Worm (Caenorhabditis elegans) whole organism, early embryonic: ENCODE results near the gene asp-2.

ENCODE experiments used
- F13C5.2 ChIP-seq: sonication (generic microtip); optimal IDR thresholded peaks from 2 replicates; lab custom pipeline; 2017; ENCODE audit warnings: mild to moderate bottlenecking, missing genetic modification characterization, inconsistent platforms, missing compliant biosample characterization
- aly-1 ChIP-seq: sonication (generic microtip); optimal IDR thresholded peaks from 2 replicates; lab custom pipeline; 2016; ENCODE audit warnings: missing genetic modification characterization, missing compliant biosample characterization
- ama-1 ChIP-seq: fragments of 150-350 bp; optimal IDR thresholded peaks from 2 replicates; lab custom pipeline; 2014
- ceh-13 ChIP-seq: fragments of 200-800 bp; sonication (Bioruptor generic); optimal IDR thresholded peaks from 2 replicates; lab custom pipeline; 2018; ENCODE audit warnings: mild to moderate bottlenecking, missing genetic modification characterization, missing compliant biosample characterization
- ceh-36 ChIP-seq: sonication (generic microtip); optimal IDR thresholded peaks from 2 replicates; lab custom pipeline; 2016; ENCODE audit warnings: missing genetic modification characterization, inconsistent platforms, missing compliant biosample characterization
- ets-7 ChIP-seq: sonication (generic microtip); optimal IDR thresholded peaks from 2 replicates; lab custom pipeline; 2016; ENCODE audit warnings: missing genotype, missing genetic modification characterization, missing compliant biosample characterization
- flt-1 ChIP-seq: fragments of 200-800 bp; sonication (Bioruptor generic); IDR thresholded peaks from 2 replicates; pipeline ENCODE4 v1.3.6; 2022; ENCODE audit warnings: missing genetic modification characterization, missing compliant biosample characterization
- hmg-4 ChIP-seq: fragments of 200-800 bp; sonication (Bioruptor generic); optimal IDR thresholded peaks from 2 replicates; lab custom pipeline; 2018; ENCODE audit warnings: mild to moderate bottlenecking, missing genetic modification characterization, missing compliant biosample characterization
- scrt-1 ChIP-seq: fragments of 200-800 bp; sonication (Bioruptor generic); IDR thresholded peaks from 2 replicates; pipeline ENCODE4 v1.3.6; 2022; ENCODE audit warnings: missing genetic modification characterization, missing compliant biosample characterization
- sea-1 ChIP-seq: fragments of 200-800 bp; sonication (Bioruptor generic); conservative IDR thresholded peaks from 2 replicates; pipeline ENCODE4 v1.3.6; 2022; ENCODE audit warnings: missing genetic modification characterization, missing compliant biosample characterization

ce11 chrV:9224981-9225380 lies 22.1 kb downstream of the asp-2 start:
- TF ChIP-seq sea-1 = no peak
- TF ChIP-seq ama-1 (lab: Kevin White, UChicago) = no peak
- TF ChIP-seq flt-1 (GFP tag; lab: Robert Waterston, UW) = no peak
- no peak for TF ChIP-seq aly-1
- TF ChIP-seq F13C5.2 (tag; lab: Kevin White, UChicago) = no peak
- TF ChIP-seq ets-7 = no peak
- no peak for TF ChIP-seq ceh-36 (tag; lab: Kevin White, UChicago)
- no peak for TF ChIP-seq ceh-13 (GFP tag; lab: Kevin White, UChicago)
- TF ChIP-seq hmg-4 (GFP tag; lab: Kevin White, UChicago) = no peak
- no peak for TF ChIP-seq scrt-1 (GFP tag; lab: Robert Waterston, UW)
